Fruit fly (Drosophila melanogaster) whole organism, prepupa: ENCODE data around the gene Coq4.

ENCODE experiments used
- Blimp-1 ChIP-seq: fragments of 200-800 bp; sonication (Bioruptor generic); optimal IDR thresholded peaks from 3 replicates; lab custom pipeline; 2017; ENCODE audit warnings: missing biosample characterization, missing genetic modification characterization, mild to moderate bottlenecking, moderate library complexity, missing genetic modification reagents
- CG10669 ChIP-seq: fragments of 200-800 bp; sonication (Bioruptor generic); optimal IDR thresholded peaks from 3 replicates; lab custom pipeline; 2018; ENCODE audit warnings: missing biosample characterization, mild to moderate bottlenecking, missing genetic modification characterization, moderate library complexity
- CG16779 ChIP-seq: fragments of 200-800 bp; sonication (Bioruptor generic); optimal IDR thresholded peaks from 3 replicates; lab custom pipeline; 2017; ENCODE audit warnings: missing biosample characterization, mild to moderate bottlenecking, missing genetic modification characterization
- CG3032 ChIP-seq: fragments of 200-800 bp; optimal IDR thresholded peaks from 2 replicates; lab custom pipeline; 2019; ENCODE audit warnings: missing biosample characterization, mild to moderate bottlenecking, missing genetic modification characterization, moderate library complexity
- CG31627 ChIP-seq: fragments of 200-800 bp; sonication (Bioruptor generic); optimal IDR thresholded peaks from 3 replicates; lab custom pipeline; 2016; ENCODE audit warnings: missing biosample characterization, missing genetic modification characterization
- CG32006 ChIP-seq: fragments of 200-800 bp; sonication (Bioruptor generic); optimal IDR thresholded peaks from 3 replicates; lab custom pipeline; 2017; ENCODE audit warnings: missing biosample characterization, mild to moderate bottlenecking, missing genetic modification characterization
- CG34406 ChIP-seq: fragments of 200-800 bp; sonication (Bioruptor generic); optimal IDR thresholded peaks from 3 replicates; lab custom pipeline; 2016; ENCODE audit warnings: missing biosample characterization, missing genetic modification characterization
- CG6792 ChIP-seq: fragments of 200-800 bp; sonication (Bioruptor generic); optimal IDR thresholded peaks from 3 replicates; lab custom pipeline; 2016; ENCODE audit warnings: missing biosample characterization, missing genetic modification characterization
- CG6808 ChIP-seq: fragments of 200-800 bp; sonication (Bioruptor generic); optimal IDR thresholded peaks from 3 replicates; lab custom pipeline; 2017; ENCODE audit warnings: missing biosample characterization, missing genetic modification characterization, mild to moderate bottlenecking, moderate library complexity, missing genetic modification reagents
- CG6854 ChIP-seq: fragments of 200-800 bp; sonication (Bioruptor generic); optimal IDR thresholded peaks from 2 replicates; lab custom pipeline; 2017; ENCODE audit warnings: missing biosample characterization, mild to moderate bottlenecking, missing genetic modification characterization
- CG7368 ChIP-seq: fragments of 200-800 bp; sonication (Bioruptor generic); optimal IDR thresholded peaks from 3 replicates; lab custom pipeline; 2016; ENCODE audit warnings: missing biosample characterization, missing genetic modification characterization
- CG8119 ChIP-seq: fragments of 200-800 bp; sonication (Bioruptor generic); IDR thresholded peaks from 3 replicates; pipeline ENCODE4 v1.3.6; 2022; ENCODE audit warnings: missing biosample characterization, missing genetic modification characterization
- CG8319 ChIP-seq: fragments of 200-800 bp; sonication (Bioruptor generic); optimal IDR thresholded peaks from 3 replicates; lab custom pipeline; 2016; ENCODE audit warnings: missing biosample characterization, missing genetic modification characterization
- CG8632 ChIP-seq: fragments of 200-800 bp; sonication (Bioruptor generic); optimal IDR thresholded peaks from 3 replicates; lab custom pipeline; 2016; ENCODE audit warnings: missing biosample characterization, missing genetic modification characterization
- CG9139 ChIP-seq: fragments of 200-800 bp; sonication (Bioruptor generic); optimal IDR thresholded peaks from 3 replicates; lab custom pipeline; 2017; ENCODE audit warnings: missing biosample characterization, mild to moderate bottlenecking, missing genetic modification characterization
- Eip78C ChIP-seq: fragments of 200-800 bp; sonication (Bioruptor generic); peaks from one replicate; lab custom pipeline; 2016; ENCODE audit warnings: missing biosample characterization, missing genetic modification characterization
- Ets21C ChIP-seq: fragments of 200-800 bp; sonication (Bioruptor generic); optimal IDR thresholded peaks from 3 replicates; lab custom pipeline; 2016; ENCODE audit warnings: missing biosample characterization, missing genetic modification characterization
- Gug ChIP-seq: fragments of 200-800 bp; sonication (Bioruptor generic); IDR thresholded peaks from 2 replicates; pipeline ENCODE4 v1.3.6; 2022; ENCODE audit warnings: missing biosample characterization, missing genetic modification characterization
- Hr39 ChIP-seq: fragments of 200-800 bp; sonication (Bioruptor generic); optimal IDR thresholded peaks from 2 replicates; lab custom pipeline; 2016; ENCODE audit warnings: missing biosample characterization, missing genetic modification characterization
- Hr4 ChIP-seq: fragments of 200-800 bp; sonication (Bioruptor generic); optimal IDR thresholded peaks from 3 replicates; lab custom pipeline; 2016; ENCODE audit warnings: missing biosample characterization, missing genetic modification characterization
- Sox14 ChIP-seq: fragments of 200-800 bp; sonication (Bioruptor generic); optimal IDR thresholded peaks from 3 replicates; lab custom pipeline; 2016; ENCODE audit warnings: missing biosample characterization, missing genetic modification characterization
- Sox15 ChIP-seq: fragments of 200-800 bp; sonication (Bioruptor generic); optimal IDR thresholded peaks from 3 replicates; lab custom pipeline; 2016; ENCODE audit warnings: missing biosample characterization, missing genetic modification characterization
- achi ChIP-seq: fragments of 200-800 bp; sonication (Bioruptor generic); optimal IDR thresholded peaks from 3 replicates; lab custom pipeline; 2016; ENCODE audit warnings: missing biosample characterization, missing genetic modification characterization
- acj6 ChIP-seq: fragments of 200-800 bp; sonication (Bioruptor generic); optimal IDR thresholded peaks from 3 replicates; lab custom pipeline; 2016; ENCODE audit warnings: missing biosample characterization, missing genetic modification characterization
- eg ChIP-seq: fragments of 200-800 bp; sonication (Bioruptor generic); IDR thresholded peaks from 3 replicates; pipeline ENCODE4 v1.3.6; 2022; ENCODE audit warnings: missing biosample characterization, missing genetic modification characterization
- fd85E ChIP-seq: fragments of 200-800 bp; sonication (Bioruptor generic); optimal IDR thresholded peaks from 3 replicates; lab custom pipeline; 2016; ENCODE audit warnings: missing biosample characterization, missing genetic modification characterization
- fkh ChIP-seq: fragments of 200-800 bp; sonication (Bioruptor generic); optimal IDR thresholded peaks from 3 replicates; lab custom pipeline; 2017; ENCODE audit warnings: missing biosample characterization, mild to moderate bottlenecking, missing genetic modification characterization, moderate library complexity
- lz ChIP-seq: fragments of 200-800 bp; sonication (Bioruptor generic); optimal IDR thresholded peaks from 3 replicates; lab custom pipeline; 2016; ENCODE audit warnings: missing biosample characterization, missing genetic modification characterization
- net ChIP-seq: fragments of 200-800 bp; sonication (Bioruptor generic); optimal IDR thresholded peaks from 3 replicates; lab custom pipeline; 2016; ENCODE audit warnings: missing biosample characterization, missing genetic modification characterization
- pdm3 ChIP-seq: fragments of 200-800 bp; sonication (Bioruptor generic); optimal IDR thresholded peaks from 3 replicates; lab custom pipeline; 2016; ENCODE audit warnings: missing biosample characterization, missing genetic modification characterization
- salr ChIP-seq, 2 experiments: fragments of 200-800 bp; sonication (Bioruptor generic); optimal IDR thresholded peaks; 3 replicates each; lab custom pipeline; 2016 to 2018; ENCODE audit warnings: missing biosample characterization in 2 of 2, missing genetic modification characterization in 2 of 2, mild to moderate bottlenecking in 1 of 2
- ss ChIP-seq, 2 experiments: fragments of 200-800 bp; sonication (Bioruptor generic); optimal IDR thresholded peaks; 2 replicates in 1 of 2; 3 replicates in 1 of 2; lab custom pipeline; 2017 to 2018; ENCODE audit warnings: mild to moderate bottlenecking in 2 of 2, missing biosample characterization in 2 of 2, missing genetic modification characterization in 2 of 2, moderate library complexity in 1 of 2
- svp ChIP-seq: fragments of 200-800 bp; sonication (Bioruptor generic); peaks from one replicate; lab custom pipeline; 2016; ENCODE audit warnings: missing biosample characterization, missing genetic modification characterization
- topi ChIP-seq: fragments of 200-800 bp; sonication (Bioruptor generic); optimal IDR thresholded peaks from 3 replicates; lab custom pipeline; 2016; ENCODE audit warnings: missing biosample characterization, missing genetic modification characterization
- vri ChIP-seq: fragments of 200-800 bp; sonication (Bioruptor generic); optimal IDR thresholded peaks from 3 replicates; lab custom pipeline; 2016; ENCODE audit warnings: missing biosample characterization, mild to moderate bottlenecking, missing genetic modification characterization

The Coq4 gene

dm6 chr3L:17470110-17470509, 36.7 kb upstream of the Coq4 start, which contains the start of gene SecCl:
TSS of gene SecCl (plus strand) at chr3L:17470127.
- TF ChIP-seq eg (GFP tag; lab: Robert Waterston, UW) (0 out of 3 replicates have a peak, but pooled peaks have one; percentile 16), Hr4 (no peak), CG10669 (no peak), CG6808 (no peak), fkh (GFP tag; lab: Kevin White, UChicago) (peak; percentile 12)

dm6 chr3L:17465804-17466203, 32.4 kb upstream of the Coq4 start, which contains the start of gene QIL1:
TSS of gene QIL1 (plus strand) at chr3L:17465945.
- no peak for TF ChIP-seq achi (GFP tag; lab: Kevin White, UChicago)
- TF ChIP-seq Eip78C (GFP tag; lab: Kevin White, UChicago) = peak; percentile 55

DNA sequence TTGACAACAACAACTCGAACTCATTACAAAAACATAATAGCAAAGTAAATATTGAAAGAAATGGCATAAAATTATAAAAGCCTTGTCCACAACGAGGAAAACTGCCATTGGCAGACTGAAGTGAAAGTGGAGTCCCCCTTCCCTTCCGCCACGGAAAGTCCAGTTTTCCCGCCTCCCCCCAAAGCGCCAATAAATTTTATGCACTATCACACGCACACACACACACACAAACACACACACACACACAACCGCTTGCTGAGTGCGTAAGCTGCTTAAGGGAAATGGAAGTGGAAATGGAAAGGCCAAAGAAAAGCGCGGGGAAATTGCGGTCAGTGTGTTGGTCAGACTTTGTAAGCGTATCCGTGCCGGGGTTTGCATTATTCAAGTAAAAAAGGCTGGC, 29.1 kb upstream of the Coq4 start:
- TF ChIP-seq Sox15 (GFP tag; lab: Kevin White, UChicago) = no peak
- no peak for TF ChIP-seq pdm3 (GFP tag; lab: Kevin White, UChicago)

DNA sequence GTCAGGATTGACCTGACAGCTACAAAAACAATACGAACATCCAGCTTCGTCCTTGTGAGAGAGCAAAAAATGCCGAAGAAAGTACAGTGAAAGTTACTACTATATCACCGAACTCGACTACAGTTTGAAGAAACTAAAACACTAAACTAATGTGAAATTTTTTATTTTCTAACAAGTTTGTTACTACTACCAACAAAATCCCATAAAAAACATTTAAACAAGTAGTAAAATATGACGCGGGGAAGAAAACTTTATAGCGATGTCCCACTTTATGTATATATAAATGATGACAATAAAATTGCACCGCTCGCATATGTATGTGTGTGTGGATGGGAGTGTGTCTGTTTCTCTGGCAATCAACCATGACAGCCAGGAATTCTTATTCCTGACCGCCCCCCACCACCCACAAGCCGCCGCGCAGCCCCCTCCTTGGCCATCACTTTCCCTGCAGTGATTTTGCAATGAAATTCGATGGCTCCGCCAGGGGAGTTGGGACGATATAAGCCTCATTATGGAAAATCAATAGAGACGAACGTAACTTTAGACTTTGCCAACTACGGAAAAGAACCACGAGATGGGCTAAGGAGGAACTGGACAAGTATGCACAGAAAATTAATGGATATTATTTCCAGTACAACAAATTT, 28.1 kb upstream of the Coq4 start:
- TF ChIP-seq fkh (GFP tag; lab: Kevin White, UChicago) (no peak), svp (GFP tag; lab: Kevin White, UChicago) (no peak), CG34406 (GFP tag; lab: Kevin White, UChicago) (no peak), Sox15 (GFP tag; lab: Kevin White, UChicago) (no peak), Blimp-1 (no peak), fd85E (GFP tag; lab: Kevin White, UChicago) (no peak), achi (GFP tag; lab: Kevin White, UChicago) (no peak)
- TF ChIP-seq, all 60 proteins: peak for 0

- TF ChIP-seq vri (GFP tag; lab: Kevin White, UChicago) (no peak), ss (GFP tag; optimal IDR thresholded peaks at IDR 0.05; lab: Kevin White, UChicago) (no peak), Hr4 (no peak), CG16779 (tag; lab: Kevin White, UChicago) (no peak), lz (no peak), CG3032 (tag; lab: Kevin White, UChicago) (no peak), Gug (GFP tag; lab: Robert Waterston, UW) (no peak), net (GFP tag; lab: Kevin White, UChicago) (no peak), Blimp-1 (no peak), Ets21C (GFP tag; lab: Kevin White, UChicago) (no peak), topi (GFP tag; lab: Kevin White, UChicago) (no peak), CG8319 (GFP tag; lab: Kevin White, UChicago) (no peak), Sox14 (GFP tag; lab: Kevin White, UChicago) (no peak), CG6854 (GFP tag; lab: Kevin White, UChicago) (no peak), CG6792 (no peak), CG7368 (no peak), Hr39 (GFP tag; lab: Kevin White, UChicago) (no peak), CG10669 (no peak)
Observed at dm6 chr3L:17458856-17459518, 25.6 kb upstream of the Coq4 start.

DNA sequence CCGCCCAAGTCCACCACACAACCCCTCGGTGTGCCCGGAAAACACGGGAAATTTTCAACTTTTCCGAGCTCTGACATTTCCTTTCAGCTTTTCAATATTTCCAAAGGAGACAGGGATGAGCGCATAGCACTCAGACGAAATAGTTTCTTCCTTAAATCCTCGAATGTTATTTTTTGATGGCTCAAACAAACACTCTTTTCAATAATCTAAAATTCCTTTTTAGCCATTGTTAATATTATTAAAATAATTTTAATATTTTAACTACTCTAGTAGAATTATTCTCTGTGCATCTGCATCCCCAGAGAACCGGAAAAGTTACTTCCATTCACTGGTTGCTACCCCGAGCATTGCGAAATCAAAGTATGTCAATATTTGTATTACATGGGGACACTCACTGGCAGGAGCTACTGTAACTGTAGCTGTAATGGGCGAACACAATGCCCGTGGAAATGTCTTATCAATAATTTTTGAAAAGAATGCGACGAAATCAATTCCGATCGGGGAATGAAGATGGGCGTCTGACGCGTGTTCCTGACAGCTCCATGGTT, 24.3 kb upstream of the Coq4 start:
- no peak for TF ChIP-seq CG8632 (GFP tag; lab: Kevin White, UChicago)
- TF ChIP-seq CG8119 (GFP tag; lab: Robert Waterston, UW) = no peak
- no peak for TF ChIP-seq acj6 (GFP tag; lab: Kevin White, UChicago)
- TF ChIP-seq fkh (GFP tag; lab: Kevin White, UChicago) = no peak
- TF ChIP-seq topi (GFP tag; lab: Kevin White, UChicago) = no peak
- no peak for TF ChIP-seq CG32006 (GFP tag; lab: Kevin White, UChicago)
- TF ChIP-seq CG9139 (GFP tag; lab: Kevin White, UChicago) = no peak
- TF ChIP-seq salr (GFP tag; optimal IDR thresholded peaks at IDR 0.05; lab: Kevin White, UChicago) = no peak
- no peak for TF ChIP-seq Hr4
- no peak for TF ChIP-seq CG31627
